Worm (Caenorhabditis elegans) whole organism, L4 larva: Measurements from ENCODE around the gene F49C12.9.

ENCODE experiments used
- Y5F2A.4 ChIP-seq: fragments of 200-800 bp; sonication (Bioruptor generic); optimal IDR thresholded peaks from 2 replicates; lab custom pipeline; 2018; ENCODE audit warnings: mild to moderate bottlenecking, missing genetic modification characterization, missing compliant biosample characterization
- aha-1 ChIP-seq: fragments of 150-350 bp; peaks from one replicate; lab custom pipeline; 2014; ENCODE audit warnings: missing biosample characterization, missing genetic modification characterization
- ceh-82 ChIP-seq: sonication (generic microtip); optimal IDR thresholded peaks from 2 replicates; lab custom pipeline; 2017; ENCODE audit warnings: missing biosample characterization, missing genetic modification characterization
- dmd-8 ChIP-seq: fragments of 200-800 bp; sonication (Bioruptor generic); IDR thresholded peaks from 2 replicates; pipeline ENCODE4 v1.3.6; 2022; ENCODE audit warnings: missing genetic modification characterization, missing compliant biosample characterization
- lin-15B ChIP-seq: fragments of 150-350 bp; sonication (generic microtip); optimal IDR thresholded peaks from 3 replicates; lab custom pipeline; 2014; ENCODE audit warnings: missing biosample characterization, missing genetic modification characterization
- skn-1 ChIP-seq: fragments of 150-350 bp; optimal IDR thresholded peaks from 2 replicates; lab custom pipeline; 2014; ENCODE audit warnings: missing biosample characterization, missing genetic modification characterization
- snpc-4 ChIP-seq: fragments of 150-350 bp; optimal IDR thresholded peaks from 2 replicates; lab custom pipeline; 2014; ENCODE audit warnings: missing biosample characterization, missing genetic modification characterization
- vab-7 ChIP-seq: fragments of 200-800 bp; sonication (Bioruptor generic); IDR thresholded peaks from 2 replicates; pipeline ENCODE4 v1.3.6; 2022; ENCODE audit warnings: missing genetic modification reagents, missing genetic modification characterization, missing compliant biosample characterization

DNA sequence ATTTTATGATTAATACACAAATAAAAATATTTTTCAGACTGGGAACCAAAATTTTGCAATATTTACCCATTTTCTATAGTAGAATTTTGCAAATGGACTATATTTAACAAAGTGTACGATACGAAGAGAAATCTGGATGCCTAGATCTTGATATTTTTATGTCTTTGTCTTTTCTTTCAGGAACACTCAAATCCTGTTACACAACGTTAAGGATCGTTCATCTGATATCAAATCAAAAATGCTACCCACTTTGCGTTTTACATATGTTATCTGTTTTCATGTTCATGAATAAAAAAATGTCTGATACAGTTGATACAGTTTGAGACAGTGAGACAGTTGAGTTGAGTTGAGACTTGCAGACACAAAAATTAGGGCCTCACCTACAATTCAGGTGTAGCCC is 19.7 kb downstream of the F49C12.9 start, which contains the start of gene F49C12.1:
- TF ChIP-seq Y5F2A.4 (GFP tag; lab: Kevin White, UChicago), result no peak
- no peak for TF ChIP-seq dmd-8 (GFP tag; lab: Robert Waterston, UW)
- TF ChIP-seq aha-1 (tag; lab: Kevin White, UChicago), result peak; percentile 51
- no peak for TF ChIP-seq lin-15B (tag; lab: Kevin White, UChicago)
- TF ChIP-seq skn-1 (tag; lab: Kevin White, UChicago), result no peak
- no peak for TF ChIP-seq vab-7 (GFP tag; lab: Robert Waterston, UW)
- TF ChIP-seq ceh-82 (tag; lab: Kevin White, UChicago), result no peak
- TF ChIP-seq snpc-4 (tag; lab: Kevin White, UChicago), result no peak
